Fruit fly (Drosophila melanogaster): ENCODE data around the gene X11Lbeta.
A peak's percentile ranks its signal among the peaks of the same experiment; 100 is the strongest.

X11Lbeta gene

DNA sequence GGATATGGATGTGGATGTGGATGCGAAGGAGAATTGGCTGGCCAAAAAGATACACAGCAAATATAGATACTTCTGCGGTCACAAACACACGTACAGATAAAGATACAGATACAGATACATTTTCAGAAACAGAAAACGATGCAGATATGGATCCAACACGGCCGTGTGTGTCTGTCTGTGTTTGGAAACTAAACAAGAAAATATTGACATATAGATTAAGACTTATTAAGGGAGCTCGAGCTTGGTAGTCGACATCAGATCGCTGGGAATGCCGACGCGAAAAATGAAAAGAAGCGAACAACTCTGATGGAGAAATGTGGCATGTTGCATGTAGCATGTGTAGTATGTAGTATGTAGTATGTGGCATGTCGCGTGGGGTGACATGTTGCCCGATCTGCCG, 45.5 kb upstream of the X11Lbeta start (continued):
- TF ChIP-seq Hmr (GFP tag; optimal IDR thresholded peaks at IDR 0.05), result peak; percentile 29
- no peak for TF ChIP-seq tgo (GFP tag; IDR thresholded peaks at IDR 0.05)
- no peak for TF ChIP-seq bbx (GFP tag; IDR thresholded peaks at IDR 0.05; ENCODE audit: partially characterized antibody)
- no peak for TF ChIP-seq CG3838 (GFP tag; optimal IDR thresholded peaks at IDR 0.05)
- peak; percentile 65 for TF ChIP-seq Med (GFP tag)
- no peak for TF ChIP-seq nom (GFP tag; optimal IDR thresholded peaks at IDR 0.05)
- no peak for TF ChIP-seq Hr3 (GFP tag; optimal IDR thresholded peaks at IDR 0.05)
- no peak for TF ChIP-seq CG11093 (GFP tag; IDR thresholded peaks at IDR 0.05)
- no peak for TF ChIP-seq CG1024 (GFP tag; IDR thresholded peaks at IDR 0.05)
- no peak for TF ChIP-seq CG5180 (GFP tag; optimal IDR thresholded peaks at IDR 0.05)
- TF ChIP-seq CG17829 (tag; optimal IDR thresholded peaks at IDR 0.05), result no peak
- TF ChIP-seq cg (GFP tag; optimal IDR thresholded peaks at IDR 0.05), result peak; percentile 24
- no peak for TF ChIP-seq CG5245 (GFP tag; optimal IDR thresholded peaks at IDR 0.05)
- TF ChIP-seq knrl (GFP tag; IDR thresholded peaks at IDR 0.05; ENCODE audit: partially characterized antibody), result no peak
- TF ChIP-seq grau (tag; optimal IDR thresholded peaks at IDR 0.05), result no peak
- TF ChIP-seq wek (GFP tag; optimal IDR thresholded peaks at IDR 0.05), result peak; percentile 78
- TF ChIP-seq CG4617 (GFP tag; optimal IDR thresholded peaks at IDR 0.05; ENCODE audit: borderline replicate concordance), result no peak
- TF ChIP-seq unpg (GFP tag; optimal IDR thresholded peaks at IDR 0.05), result peak; percentile 61
- peak; percentile 59 for TF ChIP-seq lab (GFP tag; optimal IDR thresholded peaks at IDR 0.05)
- peak; percentile 58 for TF ChIP-seq Kr (GFP tag; optimal IDR thresholded peaks at IDR 0.05)
- no peak for TF ChIP-seq B-H2 (GFP tag; optimal IDR thresholded peaks at IDR 0.05)
- TF ChIP-seq CG14667 (GFP tag; IDR thresholded peaks at IDR 0.05), result no peak
- TF ChIP-seq sisA (GFP tag; IDR thresholded peaks at IDR 0.05), result no peak
- TF ChIP-seq Xrp1 (GFP tag; IDR thresholded peaks at IDR 0.05), result 0 out of 2 replicates have a peak, but pooled peaks have one; percentile 11
- peak; percentile 56 for TF ChIP-seq CG4707 (GFP tag; optimal IDR thresholded peaks at IDR 0.05)
- TF ChIP-seq Meics (GFP tag; optimal IDR thresholded peaks at IDR 0.05), result no peak
- TF ChIP-seq Eip74EF (GFP tag; optimal IDR thresholded peaks at IDR 0.05), result no peak
- no peak for TF ChIP-seq HLH3B (GFP tag; IDR thresholded peaks at IDR 0.05)
- no peak for TF ChIP-seq CG8089 (GFP tag; optimal IDR thresholded peaks at IDR 0.05)
- TF ChIP-seq Jarid2 (GFP tag; optimal IDR thresholded peaks at IDR 0.05), result no peak
- no peak for TF ChIP-seq Nf-YA (GFP tag; IDR thresholded peaks at IDR 0.05)
- no peak for TF ChIP-seq ewg (GFP tag; optimal IDR thresholded peaks at IDR 0.05)
- TF ChIP-seq CG16815 (GFP tag; optimal IDR thresholded peaks at IDR 0.05), result no peak
- TF ChIP-seq CG14965 (GFP tag; optimal IDR thresholded peaks at IDR 0.05; ENCODE audit: borderline replicate concordance), result peak; percentile 2
- no peak for TF ChIP-seq lilli (GFP tag; optimal IDR thresholded peaks at IDR 0.05)
- no peak for TF ChIP-seq cad (GFP tag; optimal IDR thresholded peaks at IDR 0.05)
- no peak for TF ChIP-seq ERR (GFP tag; optimal IDR thresholded peaks at IDR 0.05)
- no peak for TF ChIP-seq fu2 (GFP tag; optimal IDR thresholded peaks at IDR 0.05)
- TF ChIP-seq CG3281 (GFP tag; optimal IDR thresholded peaks at IDR 0.05), result peak; percentile 33
- no peak for TF ChIP-seq stwl (tag; optimal IDR thresholded peaks at IDR 0.05)
- TF ChIP-seq schlank (tag; optimal IDR thresholded peaks at IDR 0.05), result no peak
- no peak for TF ChIP-seq Sin3A (optimal IDR thresholded peaks at IDR 0.05)
- TF ChIP-seq CG12299 (tag; optimal IDR thresholded peaks at IDR 0.05), result peak; percentile 0
- TF ChIP-seq ci (GFP tag; IDR thresholded peaks at IDR 0.05), result 0 out of 3 replicates have a peak, but pooled peaks have one; percentile 37
- TF ChIP-seq D (optimal IDR thresholded peaks at IDR 0.05), result no peak
- peak; percentile 36 for TF ChIP-seq D (GFP tag; optimal IDR thresholded peaks at IDR 0.05)
- no peak for TF ChIP-seq CG6175 (GFP tag; IDR thresholded peaks at IDR 0.05)
- no peak for TF ChIP-seq hkb (optimal IDR thresholded peaks at IDR 0.05)
- TF ChIP-seq hkb (GFP tag; IDR thresholded peaks at IDR 0.05), result peak; percentile 24; the same call in 1 of the 2 replicates
- TF ChIP-seq disco-r (GFP tag; optimal IDR thresholded peaks at IDR 0.05), result no peak
- TF ChIP-seq Hey (tag; optimal IDR thresholded peaks at IDR 0.05), result no peak
- TF ChIP-seq CG14441 (GFP tag; IDR thresholded peaks at IDR 0.05), result no peak
